Worm (Caenorhabditis elegans) whole organism, mixed stage, embryonic: ENCODE measurements around the gene ccd-5.

ENCODE experiments used
- M03D4.4 ChIP-seq: sonication (generic microtip); optimal IDR thresholded peaks from 2 replicates; lab custom pipeline; 2017; ENCODE audit warnings: mild to moderate bottlenecking, missing genetic modification characterization, missing compliant biosample characterization
- bed-3 ChIP-seq: fragments of 200-800 bp; sonication (Bioruptor generic); optimal IDR thresholded peaks from 3 replicates; lab custom pipeline; 2018; ENCODE audit warnings: mild to moderate bottlenecking, missing genetic modification characterization, moderate library complexity, missing compliant biosample characterization
- ceh-39 ChIP-seq: fragments of 150-350 bp; optimal IDR thresholded peaks from 2 replicates; lab custom pipeline; 2014; ENCODE audit warnings: missing biosample characterization, missing genetic modification characterization
- ceh-83 ChIP-seq: fragments of 200-800 bp; sonication (Bioruptor generic); optimal IDR thresholded peaks from 2 replicates; lab custom pipeline; 2018; ENCODE audit warnings: mild to moderate bottlenecking, missing genetic modification characterization, missing compliant biosample characterization
- ces-1 ChIP-seq: fragments of 150-350 bp; optimal IDR thresholded peaks from 2 replicates; lab custom pipeline; 2014; ENCODE audit warnings: missing biosample characterization, missing genetic modification reagents, missing genetic modification characterization
- cnd-1 ChIP-seq: fragments of 200-800 bp; sonication (Bioruptor generic); optimal IDR thresholded peaks from 2 replicates; lab custom pipeline; 2018; ENCODE audit warnings: mild to moderate bottlenecking, missing genetic modification characterization, missing compliant biosample characterization
- elt-3 ChIP-seq: fragments of 150-350 bp; optimal IDR thresholded peaks from 2 replicates; lab custom pipeline; 2014; ENCODE audit warnings: missing biosample characterization, missing genetic modification characterization
- flh-1 ChIP-seq: fragments of 200-800 bp; sonication (Bioruptor generic); optimal IDR thresholded peaks from 2 replicates; lab custom pipeline; 2018; ENCODE audit warnings: mild to moderate bottlenecking, missing genetic modification characterization, moderate library complexity, missing compliant biosample characterization
- hlh-1 ChIP-seq: fragments of 150-350 bp; optimal IDR thresholded peaks from 2 replicates; lab custom pipeline; 2014; ENCODE audit warnings: missing biosample characterization, missing genetic modification reagents, missing genetic modification characterization
- lin-32 ChIP-seq: fragments of 200-800 bp; sonication (Bioruptor generic); optimal IDR thresholded peaks from 2 replicates; lab custom pipeline; 2018; ENCODE audit warnings: mild to moderate bottlenecking, missing genetic modification characterization, missing compliant biosample characterization
- mab-5 ChIP-seq: fragments of 150-350 bp; optimal IDR thresholded peaks from 2 replicates; lab custom pipeline; 2014; ENCODE audit warnings: missing biosample characterization, missing genetic modification characterization
- mep-1 ChIP-seq: fragments of 150-350 bp; optimal IDR thresholded peaks from 2 replicates; lab custom pipeline; 2017; ENCODE audit warnings: missing biosample characterization, missing genetic modification reagents, missing genetic modification characterization, inconsistent platforms
- mls-2 ChIP-seq: sonication (generic microtip); optimal IDR thresholded peaks from 2 replicates; lab custom pipeline; 2016; ENCODE audit warnings: mild to moderate bottlenecking, missing genetic modification characterization, moderate library complexity, missing compliant biosample characterization
- nhr-12 ChIP-seq: fragments of 150-350 bp; optimal IDR thresholded peaks from 2 replicates; lab custom pipeline; 2014; ENCODE audit warnings: missing biosample characterization, missing genetic modification characterization
- nhr-2 ChIP-seq: fragments of 150-350 bp; optimal IDR thresholded peaks from 2 replicates; lab custom pipeline; 2014; ENCODE audit warnings: missing biosample characterization, missing genetic modification characterization
- nhr-237 ChIP-seq: fragments of 150-350 bp; optimal IDR thresholded peaks from 2 replicates; lab custom pipeline; 2014; ENCODE audit warnings: missing biosample characterization, missing genetic modification characterization
- nhr-28 ChIP-seq: fragments of 150-350 bp; optimal IDR thresholded peaks from 2 replicates; lab custom pipeline; 2014; ENCODE audit warnings: missing biosample characterization, missing genetic modification characterization
- nhr-76 ChIP-seq: sonication (generic microtip); optimal IDR thresholded peaks from 2 replicates; lab custom pipeline; 2017; ENCODE audit warnings: missing biosample characterization, missing genetic modification characterization
- pha-4 ChIP-seq: fragments of 150-350 bp; optimal IDR thresholded peaks from 2 replicates; lab custom pipeline; 2018; ENCODE audit warnings: missing biosample characterization, missing genetic modification reagents, missing genetic modification characterization
- sem-2 ChIP-seq: fragments of 200-800 bp; sonication (Bioruptor generic); optimal IDR thresholded peaks from 2 replicates; lab custom pipeline; 2018; ENCODE audit warnings: mild to moderate bottlenecking, missing genetic modification characterization, missing compliant biosample characterization
- sptf-1 ChIP-seq: sonication (generic microtip); optimal IDR thresholded peaks from 2 replicates; lab custom pipeline; 2017; ENCODE audit warnings: mild to moderate bottlenecking, missing genetic modification characterization, moderate library complexity, missing compliant biosample characterization
- tbx-8 ChIP-seq: fragments of 200-800 bp; sonication (Bioruptor generic); optimal IDR thresholded peaks from 2 replicates; lab custom pipeline; 2018; ENCODE audit warnings: mild to moderate bottlenecking, missing genetic modification characterization, moderate library complexity, missing compliant biosample characterization
- unc-120 ChIP-seq: sonication (generic microtip); optimal IDR thresholded peaks from 2 replicates; lab custom pipeline; 2017; ENCODE audit warnings: missing genetic modification characterization, missing compliant biosample characterization; ENCODE audit not compliant: poor library complexity, severe bottlenecking
- unc-39 ChIP-seq: fragments of 150-350 bp; optimal IDR thresholded peaks from 2 replicates; lab custom pipeline; 2014; ENCODE audit warnings: missing biosample characterization, missing genetic modification characterization
- unc-62 ChIP-seq: fragments of 150-350 bp; optimal IDR thresholded peaks from 2 replicates; lab custom pipeline; 2014; ENCODE audit warnings: missing biosample characterization, missing genetic modification reagents, missing genetic modification characterization
- zip-8 ChIP-seq: fragments of 150-350 bp; optimal IDR thresholded peaks from 2 replicates; lab custom pipeline; 2014; ENCODE audit warnings: missing biosample characterization, missing genetic modification characterization
- ztf-11 ChIP-seq: fragments of 150-350 bp; optimal IDR thresholded peaks from 2 replicates; lab custom pipeline; 2014; ENCODE audit warnings: missing biosample characterization, missing genetic modification characterization

The ccd-5 gene

ce11 chrX:2527877-2528276, 44.6 kb downstream of the ccd-5 start:
- TF ChIP-seq unc-120 (peak; percentile 37), cnd-1 (tag; lab: Kevin White, UChicago) (peak; percentile 8), sptf-1 (tag; lab: Kevin White, UChicago) (peak; percentile 45), ces-1 (GFP tag; lab: Kevin White, UChicago) (no peak)

- TF ChIP-seq bed-3 (GFP tag; lab: Kevin White, UChicago): no peak
- TF ChIP-seq ceh-39 (tag; lab: Kevin White, UChicago): no peak
- TF ChIP-seq nhr-2 (tag; lab: Kevin White, UChicago): no peak
- no peak for TF ChIP-seq nhr-76
- no peak for TF ChIP-seq ceh-83 (GFP tag; lab: Kevin White, UChicago)
- TF ChIP-seq unc-39 (tag; lab: Kevin White, UChicago): no peak
- no peak for TF ChIP-seq mab-5 (tag; lab: Kevin White, UChicago)
- TF ChIP-seq M03D4.4: no peak
- TF ChIP-seq hlh-1: no peak
- no peak for TF ChIP-seq unc-120
- no peak for TF ChIP-seq pha-4 (tag; lab: Kevin White, UChicago)
- TF ChIP-seq sptf-1 (tag; lab: Kevin White, UChicago): no peak
- no peak for TF ChIP-seq zip-8 (tag; lab: Kevin White, UChicago)
- TF ChIP-seq elt-3 (tag; lab: Kevin White, UChicago): no peak
Observed at ce11 chrX:2527194-2527593, 45.3 kb downstream of the ccd-5 start.

- no peak for TF ChIP-seq mep-1 (tag; lab: Kevin White, UChicago)
- no peak for TF ChIP-seq flh-1 (GFP tag; lab: Kevin White, UChicago)
- TF ChIP-seq pha-4 (tag; lab: Kevin White, UChicago): no peak
- no peak for TF ChIP-seq lin-32
- no peak for TF ChIP-seq ces-1 (GFP tag; lab: Kevin White, UChicago)
Observed at ce11 chrX:2526078-2526477, 46.4 kb downstream of the ccd-5 start.

DNA sequence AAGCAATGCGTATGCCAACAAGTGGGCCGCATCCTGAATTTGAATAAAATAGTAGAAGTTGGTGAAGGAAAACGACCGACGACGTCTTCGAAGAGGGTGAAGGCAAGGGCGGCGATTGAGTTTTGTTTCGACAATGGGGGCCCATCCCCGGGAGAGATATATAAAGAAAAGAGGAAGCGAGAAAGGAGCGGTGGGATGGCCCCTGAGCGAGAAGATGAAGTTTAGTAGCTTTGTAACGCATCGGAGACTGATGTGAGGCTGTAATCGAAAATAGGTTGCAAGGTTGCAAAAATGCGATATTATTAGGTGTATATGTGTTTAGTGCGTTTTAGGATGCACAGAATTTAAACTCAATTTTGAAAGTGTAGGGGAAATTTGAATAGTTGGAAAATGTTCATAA, 49.8 kb downstream of the ccd-5 start:
- TF ChIP-seq ces-1 (GFP tag; lab: Kevin White, UChicago) (peak; percentile 51), nhr-28 (tag; lab: Kevin White, UChicago) (no peak)
- TF ChIP-seq, all 35 proteins: peak for 1

- no peak for TF ChIP-seq sptf-1 (tag; lab: Kevin White, UChicago)
- TF ChIP-seq nhr-76: no peak
- no peak for TF ChIP-seq nhr-28 (tag; lab: Kevin White, UChicago)
- TF ChIP-seq pha-4 (tag; lab: Kevin White, UChicago): no peak
- peak; percentile 32 for TF ChIP-seq unc-62 (GFP tag; lab: Kevin White, UChicago)
- no peak for TF ChIP-seq cnd-1 (tag; lab: Kevin White, UChicago)
- TF ChIP-seq zip-8 (tag; lab: Kevin White, UChicago): no peak
- TF ChIP-seq sem-2 (GFP tag; lab: Kevin White, UChicago): no peak
- no peak for TF ChIP-seq ztf-11 (tag; lab: Kevin White, UChicago)
- no peak for TF ChIP-seq elt-3 (tag; lab: Kevin White, UChicago)
- no peak for TF ChIP-seq nhr-2 (tag; lab: Kevin White, UChicago)
- TF ChIP-seq nhr-237: no peak
- no peak for TF ChIP-seq tbx-8 (GFP tag; lab: Kevin White, UChicago)
- no peak for TF ChIP-seq unc-39 (tag; lab: Kevin White, UChicago)
- TF ChIP-seq mab-5 (tag; lab: Kevin White, UChicago): no peak
- TF ChIP-seq hlh-1: peak; percentile 97
- TF ChIP-seq lin-32: no peak
- no peak for TF ChIP-seq ceh-39 (tag; lab: Kevin White, UChicago)
- TF ChIP-seq nhr-12 (tag; lab: Kevin White, UChicago): no peak
- peak; percentile 40 for TF ChIP-seq unc-120
- no peak for TF ChIP-seq ces-1 (GFP tag; lab: Kevin White, UChicago)
- no peak for TF ChIP-seq mls-2 (tag; lab: Kevin White, UChicago)
- TF ChIP-seq flh-1 (GFP tag; lab: Kevin White, UChicago): no peak
Observed at ce11 chrX:2520461-2520860, 52.0 kb downstream of the ccd-5 start.

ce11 chrX:2516949-2517696, 55.3 kb downstream of the ccd-5 start:
- TF ChIP-seq zip-8 (tag; lab: Kevin White, UChicago) (no peak), ces-1 (GFP tag; lab: Kevin White, UChicago) (peak; percentile 75), M03D4.4 (no peak)
